Worm (Caenorhabditis elegans): Measurements from ENCODE around the gene Y32F6A.5.
"Not testable (repeated sequence)": the region's sequence is repeated elsewhere in the genome, so short reads cannot be mapped to it uniquely, and the experiment has no call there.

DNA sequence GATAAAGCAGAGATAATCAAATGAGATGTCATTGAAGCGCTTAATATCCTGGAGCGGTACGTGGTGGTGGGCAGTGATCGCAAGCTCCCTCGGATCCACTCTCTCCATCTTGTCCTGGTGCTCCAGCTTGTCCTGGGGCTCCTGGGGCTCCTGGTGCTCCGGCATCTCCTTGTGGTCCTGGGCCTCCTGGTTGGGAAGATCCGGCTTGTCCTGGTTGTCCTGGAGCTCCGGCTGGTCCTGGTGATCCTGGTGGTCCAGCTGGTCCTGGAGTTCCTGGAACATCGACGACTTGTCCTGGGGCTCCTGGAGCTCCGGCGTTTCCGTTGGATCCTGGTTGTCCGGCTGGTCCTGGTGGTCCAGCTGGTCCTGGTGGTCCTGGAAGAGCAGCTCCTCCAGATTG, 29.4 kb downstream of the Y32F6A.5 start:
- TF ChIP-seq unc-62 (GFP tag; optimal IDR thresholded peaks at IDR 0.05 in 1 of 2); unc-62 (tag; optimal IDR thresholded peaks at IDR 0.05); zag-1 (tag; optimal IDR thresholded peaks at IDR 0.05); F49E8.2 (tag; optimal IDR thresholded peaks at IDR 0.05; ENCODE audit: borderline replicate concordance); pha-4 (GFP tag; IDR thresholded peaks at IDR 0.05); pha-4 (tag; optimal IDR thresholded peaks at IDR 0.05); lsy-2 (tag; optimal IDR thresholded peaks at IDR 0.05): not testable (repeated sequence)
